Worm (Caenorhabditis elegans) whole organism, midembryonic: ENCODE measurements around the gene dhhc-6.

ENCODE experiments used
- cog-1 ChIP-seq: sonication (generic microtip); optimal IDR thresholded peaks from 2 replicates; lab custom pipeline; 2016; ENCODE audit warnings: missing genetic modification characterization, missing compliant biosample characterization
- klf-2 ChIP-seq: fragments of 200-800 bp; sonication (Bioruptor generic); conservative IDR thresholded peaks from 2 replicates; pipeline ENCODE4 v1.3.6; 2022; ENCODE audit warnings: missing genetic modification reagents, missing genetic modification characterization, missing compliant biosample characterization
- ztf-29 ChIP-seq: fragments of 200-800 bp; sonication (Bioruptor generic); IDR thresholded peaks from 2 replicates; pipeline ENCODE4 v1.3.6; 2022; ENCODE audit warnings: missing genetic modification reagents, missing genetic modification characterization, missing compliant biosample characterization

DNA sequence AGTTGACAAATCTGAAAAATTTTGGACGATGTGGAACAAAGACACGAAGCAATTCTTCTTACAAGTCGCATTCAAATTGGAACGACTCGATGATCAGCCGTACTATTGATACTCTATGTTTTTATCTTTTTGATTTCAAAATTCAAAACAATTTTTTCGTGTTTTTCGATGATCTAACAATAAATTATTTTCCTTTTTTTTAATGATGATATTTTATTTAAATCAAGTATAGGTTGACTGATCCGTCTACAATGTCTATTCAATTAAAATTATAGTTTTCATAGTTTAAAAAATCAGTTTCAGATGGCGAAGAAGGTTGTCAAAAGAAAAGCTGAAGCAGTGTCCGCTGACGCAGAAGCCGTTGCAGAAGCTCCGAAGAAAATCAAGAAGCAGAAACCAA lies 39.6 kb upstream of the dhhc-6 start, which contains the start of gene rbm-34:
- no peak for TF ChIP-seq klf-2
- no peak for TF ChIP-seq cog-1 (tag; lab: Kevin White, UChicago)
- no peak for TF ChIP-seq ztf-29
